Fruit fly (Drosophila melanogaster): ENCODE results near the gene Klp31E.
A peak's percentile ranks its signal among the peaks of the same experiment; 100 is the strongest.

The Klp31E gene

dm6 chr2L:10439174-10439573 lies 25.4 kb downstream of the Klp31E start, which contains the start of gene Nse4 (continued):
- TF ChIP-seq croc (GFP tag; conservative IDR thresholded peaks at IDR 0.05), result no peak
- TF ChIP-seq CG13775 (GFP tag; optimal IDR thresholded peaks at IDR 0.05), result no peak
- no peak for TF ChIP-seq CG3163 (GFP tag; optimal IDR thresholded peaks at IDR 0.05)
- TF ChIP-seq CG9609 (GFP tag; optimal IDR thresholded peaks at IDR 0.05), result no peak
- peak; percentile 86 for TF ChIP-seq CG1024 (GFP tag; IDR thresholded peaks at IDR 0.05)
- TF ChIP-seq Pdp1 (GFP tag; optimal IDR thresholded peaks at IDR 0.05), result no peak
- TF ChIP-seq vnd (GFP tag; IDR thresholded peaks at IDR 0.05; ENCODE audit: partially characterized antibody), result peak; percentile 88
- TF ChIP-seq zen (tag; optimal IDR thresholded peaks at IDR 0.05), result peak; percentile 15
- no peak for TF ChIP-seq CG8924 (tag; optimal IDR thresholded peaks at IDR 0.05)
- no peak for TF ChIP-seq tin (GFP tag; optimal IDR thresholded peaks at IDR 0.05)
- no peak for TF ChIP-seq CG11560 (tag; IDR thresholded peaks at IDR 0.05)
- no peak for TF ChIP-seq CG17912 (GFP tag; optimal IDR thresholded peaks at IDR 0.05)
- no peak for TF ChIP-seq YL-1 (GFP tag; optimal IDR thresholded peaks at IDR 0.05)
- no peak for TF ChIP-seq gsb (GFP tag; IDR thresholded peaks at IDR 0.05)
- TF ChIP-seq CG2129 (GFP tag; IDR thresholded peaks at IDR 0.05; ENCODE audit: partially characterized antibody), result no peak
- no peak for TF ChIP-seq CG17612 (GFP tag; IDR thresholded peaks at IDR 0.05)
- TF ChIP-seq CkIIα-i1 (GFP tag; IDR thresholded peaks at IDR 0.05), result no peak
- no peak for TF ChIP-seq sc (optimal IDR thresholded peaks at IDR 0.05)
- TF ChIP-seq sc (GFP tag; optimal IDR thresholded peaks at IDR 0.05), result no peak
- peak; percentile 38 for TF ChIP-seq CG8290 (GFP tag; optimal IDR thresholded peaks at IDR 0.05)
- TF ChIP-seq CG8290 (tag; optimal IDR thresholded peaks at IDR 0.05), result no peak
- no peak for TF ChIP-seq CG6854 (GFP tag; optimal IDR thresholded peaks at IDR 0.05)
- peak; percentile 93 for TF ChIP-seq CG34224 (GFP tag; IDR thresholded peaks at IDR 0.05; ENCODE audit: partially characterized antibody)
- TF ChIP-seq crc (GFP tag; optimal IDR thresholded peaks at IDR 0.05), result no peak
- TF ChIP-seq CG12299 (tag; optimal IDR thresholded peaks at IDR 0.05), result no peak
- no peak for TF ChIP-seq Oaz (GFP tag; IDR thresholded peaks at IDR 0.05)
- no peak for TF ChIP-seq eve (GFP tag; optimal IDR thresholded peaks at IDR 0.05)
- TF ChIP-seq CG7786 (GFP tag; optimal IDR thresholded peaks at IDR 0.05), result no peak
- TF ChIP-seq sens (GFP tag), result peak; percentile 75
- TF ChIP-seq CG10321 (GFP tag; IDR thresholded peaks at IDR 0.05), result no peak
- TF ChIP-seq fu2 (GFP tag; optimal IDR thresholded peaks at IDR 0.05), result no peak
- TF ChIP-seq zfh2 (GFP tag; optimal IDR thresholded peaks at IDR 0.05), result no peak
- no peak for TF ChIP-seq dysf (GFP tag; IDR thresholded peaks at IDR 0.05)
- no peak for TF ChIP-seq Dbx (GFP tag; IDR thresholded peaks at IDR 0.05)
- TF ChIP-seq Bteb2 (GFP tag; optimal IDR thresholded peaks at IDR 0.05), result no peak
- TF ChIP-seq Six4 (GFP tag; optimal IDR thresholded peaks at IDR 0.05), result no peak
- TF ChIP-seq CG11085 (GFP tag; IDR thresholded peaks at IDR 0.05), result no peak
- TF ChIP-seq gt (GFP tag; IDR thresholded peaks at IDR 0.05), result no peak
- no peak for TF ChIP-seq CG9876 (GFP tag; optimal IDR thresholded peaks at IDR 0.05)
- no peak for TF ChIP-seq dpn (GFP tag; optimal IDR thresholded peaks at IDR 0.05)
- TF ChIP-seq dmrt11E (tag; optimal IDR thresholded peaks at IDR 0.05), result no peak
- no peak for TF ChIP-seq pum (GFP tag; optimal IDR thresholded peaks at IDR 0.05)
- no peak for TF ChIP-seq jing (GFP tag; optimal IDR thresholded peaks at IDR 0.05)
- TF ChIP-seq CG30403 (GFP tag; optimal IDR thresholded peaks at IDR 0.05), result no peak
- TF ChIP-seq CG7357 (GFP tag; IDR thresholded peaks at IDR 0.05), result peak; percentile 85
- TF ChIP-seq rib (GFP tag; IDR thresholded peaks at IDR 0.05), result no peak
- no peak for TF ChIP-seq disco-r (GFP tag; optimal IDR thresholded peaks at IDR 0.05)
- TF ChIP-seq Hsf (GFP tag; optimal IDR thresholded peaks at IDR 0.05), result no peak
- TF ChIP-seq so (GFP tag; IDR thresholded peaks at IDR 0.05), result no peak
- no peak for TF ChIP-seq ken (GFP tag; IDR thresholded peaks at IDR 0.05)
- no peak for TF ChIP-seq Meics (GFP tag; optimal IDR thresholded peaks at IDR 0.05)
- no peak for TF ChIP-seq CG12219 (GFP tag; optimal IDR thresholded peaks at IDR 0.05)
- TF ChIP-seq Hmr (GFP tag; optimal IDR thresholded peaks at IDR 0.05), result no peak
- no peak for TF ChIP-seq btn (GFP tag; optimal IDR thresholded peaks at IDR 0.05)

Measured in whole organism, embryonic.